Worm (Caenorhabditis elegans): ENCODE results near the gene sru-44.

- TF ChIP-seq dao-5 (tag; optimal IDR thresholded peaks at IDR 0.05) (no peak), him-1 (tag; optimal IDR thresholded peaks at IDR 0.05) (no peak), W03F9.2 (tag; optimal IDR thresholded peaks at IDR 0.05) (no peak)
These were observed at the start of gene sru-44 for ce11 chrV:16467840-16468239.
